Worm (Caenorhabditis elegans): ENCODE measurements around the gene tmem-218.

ce11 chrX:17625729-17626128, 23.8 kb upstream of the tmem-218 start:
- TF ChIP-seq ces-1 (GFP tag; optimal IDR thresholded peaks at IDR 0.05) (no peak), lin-39 (tag; optimal IDR thresholded peaks at IDR 0.05) (no peak), egl-27 (tag; optimal IDR thresholded peaks at IDR 0.05) (no peak)

Measured in whole organism, L1 larva.